Worm (Caenorhabditis elegans): Measurements from ENCODE around the gene twk-9.

ce11 chrIV:9677226-9677992 lies 15.6 kb upstream of the twk-9 start:
- TF ChIP-seq tab-1 (GFP tag; IDR thresholded peaks at IDR 0.05) (no peak), flt-1 (GFP tag; IDR thresholded peaks at IDR 0.05) (no peak)

All from whole organism, midembryonic.